Worm (Caenorhabditis elegans) whole organism, midembryonic: ENCODE results near the gene clec-8.

ENCODE experiments used
- flt-1 ChIP-seq: fragments of 200-800 bp; sonication (Bioruptor generic); IDR thresholded peaks from 2 replicates; pipeline ENCODE4 v1.3.6; 2022; ENCODE audit warnings: missing genetic modification characterization, missing compliant biosample characterization
- tab-1 ChIP-seq: fragments of 200-800 bp; sonication (Bioruptor generic); IDR thresholded peaks from 2 replicates; pipeline ENCODE4 v1.3.6; 2022; ENCODE audit warnings: missing genetic modification characterization, missing compliant biosample characterization

ce11 chrII:12560210-12560609, 17.7 kb downstream of the clec-8 start, which contains the start of gene F49C5.12:
- TF ChIP-seq flt-1 (GFP tag; lab: Robert Waterston, UW) (no peak), tab-1 (GFP tag; lab: Robert Waterston, UW) (no peak)
